Worm (Caenorhabditis elegans) whole organism, L2 larva: ENCODE data around the gene rps-14.

Experiments
- C34F6.9 ChIP-seq: fragments of 150-350 bp; optimal IDR thresholded peaks from 2 replicates; lab custom pipeline; 2014; ENCODE audit warnings: missing biosample characterization, missing genetic modification characterization
- F13H6.1 ChIP-seq: sonication (generic microtip); optimal IDR thresholded peaks from 2 replicates; lab custom pipeline; 2016; ENCODE audit warnings: missing genetic modification characterization, missing compliant biosample characterization
- R02D3.7 ChIP-seq: fragments of 150-350 bp; optimal IDR thresholded peaks from 2 replicates; lab custom pipeline; 2014; ENCODE audit warnings: missing biosample characterization, missing genetic modification characterization
- Y55F3AM.14 ChIP-seq: fragments of 200-800 bp; sonication (Bioruptor generic); optimal IDR thresholded peaks from 2 replicates; lab custom pipeline; 2018; ENCODE audit warnings: mild to moderate bottlenecking, missing genetic modification characterization, missing compliant biosample characterization
- ZK546.5 ChIP-seq: sonication (generic microtip); optimal IDR thresholded peaks from 2 replicates; lab custom pipeline; 2017; ENCODE audit warnings: missing biosample characterization, missing genetic modification characterization
- alr-1 ChIP-seq: fragments of 150-350 bp; optimal IDR thresholded peaks from 2 replicates; lab custom pipeline; 2014; ENCODE audit warnings: missing biosample characterization, missing genetic modification characterization
- aly-2 ChIP-seq: fragments of 150-350 bp; optimal IDR thresholded peaks from 2 replicates; lab custom pipeline; 2014; ENCODE audit warnings: missing biosample characterization, missing genetic modification characterization
- ama-1 ChIP-seq: fragments of 150-350 bp; optimal IDR thresholded peaks from 2 replicates; lab custom pipeline; 2018; ENCODE audit warnings: inconsistent platforms
- blmp-1 ChIP-seq: sonication (generic microtip); optimal IDR thresholded peaks from 2 replicates; lab custom pipeline; 2017; ENCODE audit warnings: missing genetic modification characterization, mild to moderate bottlenecking, missing compliant biosample characterization, antibody characterized with exemption, moderate library complexity; ENCODE audit not compliant: insufficient read depth
- ceh-16 ChIP-seq: fragments of 150-350 bp; optimal IDR thresholded peaks from 2 replicates; lab custom pipeline; 2014; ENCODE audit warnings: missing biosample characterization, missing genetic modification characterization
- ceh-82 ChIP-seq: fragments of 150-350 bp; optimal IDR thresholded peaks from 2 replicates; lab custom pipeline; 2014; ENCODE audit warnings: missing biosample characterization, missing genetic modification characterization
- crh-2 ChIP-seq: sonication (generic microtip); optimal IDR thresholded peaks from 2 replicates; lab custom pipeline; 2017; ENCODE audit warnings: missing biosample characterization, missing genetic modification characterization
- dmd-4 ChIP-seq: sonication (generic microtip); optimal IDR thresholded peaks from 2 replicates; lab custom pipeline; 2017; ENCODE audit warnings: missing biosample characterization, missing genetic modification characterization
- egl-27 ChIP-seq: sonication (generic microtip); optimal IDR thresholded peaks from 3 replicates; lab custom pipeline; 2017; ENCODE audit warnings: missing biosample characterization, missing genetic modification reagents, missing genetic modification characterization
- elt-1 ChIP-seq: fragments of 150-350 bp; optimal IDR thresholded peaks from 2 replicates; lab custom pipeline; 2014; ENCODE audit warnings: missing biosample characterization, missing genetic modification characterization
- elt-3 ChIP-seq: sonication (generic microtip); optimal IDR thresholded peaks from 2 replicates; lab custom pipeline; 2017; ENCODE audit warnings: missing biosample characterization, missing genetic modification characterization
- fos-1 ChIP-seq: fragments of 150-350 bp; optimal IDR thresholded peaks from 2 replicates; lab custom pipeline; 2014; ENCODE audit warnings: missing biosample characterization, missing genetic modification characterization
- gmeb-1 ChIP-seq: fragments of 150-350 bp; optimal IDR thresholded peaks from 2 replicates; lab custom pipeline; 2014; ENCODE audit warnings: missing biosample characterization, missing genetic modification characterization
- lin-11 ChIP-seq: fragments of 150-350 bp; sonication (generic microtip); optimal IDR thresholded peaks from 2 replicates; lab custom pipeline; 2014; ENCODE audit warnings: missing biosample characterization, missing genetic modification characterization, inconsistent platforms, mixed read lengths
- lin-13 ChIP-seq: fragments of 150-350 bp; optimal IDR thresholded peaks from 2 replicates; lab custom pipeline; 2014; ENCODE audit warnings: missing biosample characterization, missing genetic modification reagents, missing genetic modification characterization
- lin-39 ChIP-seq: fragments of 150-350 bp; optimal IDR thresholded peaks from 2 replicates; lab custom pipeline; 2014; ENCODE audit warnings: missing biosample characterization, missing genetic modification reagents, missing genetic modification characterization
- lsy-2 ChIP-seq, 2 experiments: fragments of 150-350 bp in 1 of 2; sonication (generic microtip) in 1 of 2; optimal IDR thresholded peaks; 2 replicates each; lab custom pipeline; 2014 to 2017; ENCODE audit warnings: missing biosample characterization in 2 of 2, missing genetic modification characterization in 2 of 2
- mab-5 ChIP-seq: fragments of 150-350 bp; optimal IDR thresholded peaks from 2 replicates; lab custom pipeline; 2014; ENCODE audit warnings: missing biosample characterization, missing genetic modification characterization
- mbf-1 ChIP-seq: sonication (generic microtip); optimal IDR thresholded peaks from 2 replicates; lab custom pipeline; 2017; ENCODE audit warnings: missing biosample characterization, missing genetic modification characterization
- mdl-1 ChIP-seq, 2 experiments: fragments of 150-350 bp in 1 of 2; sonication (generic microtip) in 1 of 2; optimal IDR thresholded peaks; 2 replicates each; lab custom pipeline; 2017; ENCODE audit warnings: missing biosample characterization in 2 of 2, missing genetic modification characterization in 2 of 2
- nhr-10 ChIP-seq: sonication (generic microtip); optimal IDR thresholded peaks from 2 replicates; lab custom pipeline; 2017; ENCODE audit warnings: missing biosample characterization, missing genetic modification characterization
- nhr-11 ChIP-seq: fragments of 150-350 bp; optimal IDR thresholded peaks from 2 replicates; lab custom pipeline; 2014; ENCODE audit warnings: missing biosample characterization, missing genetic modification characterization
- nhr-12 ChIP-seq: fragments of 150-350 bp; optimal IDR thresholded peaks from 2 replicates; lab custom pipeline; 2014; ENCODE audit warnings: missing biosample characterization, missing genetic modification characterization
- nhr-129 ChIP-seq: fragments of 150-350 bp; optimal IDR thresholded peaks from 2 replicates; lab custom pipeline; 2014; ENCODE audit warnings: missing biosample characterization, missing genetic modification characterization
- nhr-21 ChIP-seq: fragments of 150-350 bp; optimal IDR thresholded peaks from 2 replicates; lab custom pipeline; 2014; ENCODE audit warnings: missing biosample characterization, missing genetic modification characterization
- nhr-23 ChIP-seq: fragments of 150-350 bp; optimal IDR thresholded peaks from 2 replicates; lab custom pipeline; 2014; ENCODE audit warnings: missing biosample characterization, missing genetic modification reagents, missing genetic modification characterization
- nhr-237 ChIP-seq: fragments of 150-350 bp; optimal IDR thresholded peaks from 2 replicates; lab custom pipeline; 2014; ENCODE audit warnings: missing biosample characterization, missing genetic modification characterization
- nhr-25 ChIP-seq: fragments of 150-350 bp; sonication (generic microtip); optimal IDR thresholded peaks from 3 replicates; lab custom pipeline; 2014; ENCODE audit warnings: missing biosample characterization, missing genetic modification characterization
- nhr-6 ChIP-seq: fragments of 150-350 bp; optimal IDR thresholded peaks from 2 replicates; lab custom pipeline; 2014; ENCODE audit warnings: missing biosample characterization, missing genetic modification characterization
- nhr-77 ChIP-seq: fragments of 150-350 bp; optimal IDR thresholded peaks from 2 replicates; lab custom pipeline; 2014; ENCODE audit warnings: missing biosample characterization, missing genetic modification characterization
- peb-1 ChIP-seq: fragments of 150-350 bp; optimal IDR thresholded peaks from 2 replicates; lab custom pipeline; 2014; ENCODE audit warnings: missing biosample characterization, missing genetic modification characterization
- sem-4 ChIP-seq: fragments of 150-350 bp; optimal IDR thresholded peaks from 2 replicates; lab custom pipeline; 2014; ENCODE audit warnings: missing biosample characterization, missing genetic modification reagents, missing genetic modification characterization
- skn-1 ChIP-seq: sonication (generic microtip); optimal IDR thresholded peaks from 2 replicates; lab custom pipeline; 2017; ENCODE audit warnings: missing biosample characterization, missing genetic modification characterization
- sma-3 ChIP-seq: sonication (generic microtip); optimal IDR thresholded peaks from 2 replicates; lab custom pipeline; 2016; ENCODE audit warnings: missing genetic modification reagents, missing genetic modification characterization, missing compliant biosample characterization
- sma-9 ChIP-seq, 2 experiments: fragments of 150-350 bp in 1 of 2; sonication (generic microtip) in 1 of 2; optimal IDR thresholded peaks; 2 replicates each; lab custom pipeline; 2014 to 2016; ENCODE audit warnings: missing genetic modification characterization in 2 of 2, mild to moderate bottlenecking in 1 of 2, missing biosample characterization in 1 of 2, missing compliant biosample characterization in 1 of 2, missing genetic modification reagents in 1 of 2, moderate library complexity in 1 of 2
- snpc-4 ChIP-seq: fragments of 150-350 bp; optimal IDR thresholded peaks from 2 replicates; lab custom pipeline; 2014; ENCODE audit warnings: missing biosample characterization, missing genetic modification characterization
- unc-39 ChIP-seq: fragments of 150-350 bp; optimal IDR thresholded peaks from 2 replicates; lab custom pipeline; 2014; ENCODE audit warnings: missing biosample characterization, missing genetic modification characterization
- unc-55 ChIP-seq: fragments of 150-350 bp; sonication (generic microtip); optimal IDR thresholded peaks from 3 replicates; lab custom pipeline; 2014; ENCODE audit warnings: missing biosample characterization, missing genetic modification reagents, missing genetic modification characterization
- unc-62 ChIP-seq: fragments of 150-350 bp; optimal IDR thresholded peaks from 2 replicates; lab custom pipeline; 2014; ENCODE audit warnings: missing biosample characterization, missing genetic modification reagents, missing genetic modification characterization
- zag-1 ChIP-seq: fragments of 150-350 bp; optimal IDR thresholded peaks from 2 replicates; lab custom pipeline; 2014; ENCODE audit warnings: missing biosample characterization, missing genetic modification characterization
- ztf-1 ChIP-seq: fragments of 200-800 bp; sonication (Bioruptor generic); conservative IDR thresholded peaks from 2 replicates; pipeline ENCODE4 v1.3.6; 2022; ENCODE audit warnings: missing genetic modification characterization, missing compliant biosample characterization
- ztf-11 ChIP-seq: sonication (generic microtip); optimal IDR thresholded peaks from 2 replicates; lab custom pipeline; 2017; ENCODE audit warnings: missing biosample characterization, missing genetic modification characterization
- ztf-4 ChIP-seq: fragments of 150-350 bp; optimal IDR thresholded peaks from 2 replicates; lab custom pipeline; 2014; ENCODE audit warnings: missing biosample characterization, missing genetic modification characterization

Gene rps-14

DNA sequence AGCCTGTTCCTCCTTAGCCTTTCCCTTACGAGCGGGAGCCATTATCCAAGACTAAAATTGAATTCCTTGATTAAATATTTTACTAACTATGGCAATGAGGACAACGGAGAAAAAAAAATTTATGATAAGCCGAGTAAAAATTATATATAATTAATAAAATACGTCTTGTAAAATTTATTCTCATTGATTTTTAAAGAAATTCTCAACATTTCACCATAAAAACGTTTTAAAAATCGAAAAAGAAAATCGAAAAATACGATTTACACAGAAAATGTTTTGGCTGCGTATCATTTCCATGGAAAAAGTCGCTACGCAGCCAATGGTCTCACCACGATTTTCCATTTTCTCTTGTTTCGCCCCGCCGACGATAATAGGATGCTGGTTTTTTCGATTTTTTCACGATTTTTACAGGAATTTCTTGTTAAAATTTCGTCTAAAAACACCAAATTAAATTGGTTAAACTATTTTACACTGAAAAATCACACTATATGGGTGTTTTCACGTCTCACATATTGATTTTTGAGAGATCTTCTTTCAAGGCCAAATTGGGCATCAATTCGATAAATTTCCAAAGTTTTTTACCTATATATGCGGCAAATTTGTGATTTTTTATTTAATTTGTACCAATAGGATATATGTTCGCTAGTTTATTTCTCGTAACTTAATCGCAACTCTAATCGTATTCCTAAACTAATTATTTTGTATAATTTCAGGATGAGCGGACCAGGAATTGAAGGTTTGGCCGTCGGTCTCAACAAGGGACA is at the start of gene rps-14, which contains the start of gene rpl-36:
rps-14 (minus strand) TSS at position 51 of the 764 bp plus-strand sequence.
rpl-36 (plus strand) TSS at position 714 of the 764 bp plus-strand sequence.
- TF ChIP-seq crh-2 (tag; lab: Kevin White, UChicago) (peak; percentile 94), unc-55 (GFP tag; lab: Kevin White, UChicago) (peak; percentile 93), sma-9 (GFP tag; optimal IDR thresholded peaks at IDR 0.05; lab: Kevin White, UChicago) (peak; percentile 88), sma-9 (tag; optimal IDR thresholded peaks at IDR 0.05; lab: Kevin White, UChicago) (no peak), elt-1 (tag; lab: Kevin White, UChicago) (no peak), lin-39 (no peak), nhr-77 (tag; lab: Kevin White, UChicago) (peak; percentile 23), nhr-25 (tag; lab: Kevin White, UChicago) (peak; percentile 93), ZK546.5 (tag; lab: Kevin White, UChicago) (peak; percentile 87), alr-1 (tag; lab: Kevin White, UChicago) (no peak), ama-1 (lab: Kevin White, UChicago) (peak; percentile 87), mdl-1 (tag; optimal IDR thresholded peaks at IDR 0.05; lab: Kevin White, UChicago) (peak in 1 of 2 experiments; percentile 19), Y55F3AM.14 (GFP tag; lab: Kevin White, UChicago) (no peak), nhr-21 (tag; lab: Kevin White, UChicago) (peak; percentile 91), ztf-11 (tag; lab: Kevin White, UChicago) (no peak), nhr-11 (no peak), snpc-4 (peak; percentile 74), blmp-1 (peak; percentile 88), nhr-129 (tag; lab: Kevin White, UChicago) (peak; percentile 88), sem-4 (tag; lab: Kevin White, UChicago) (peak; percentile 78), dmd-4 (no peak), nhr-10 (tag; lab: Kevin White, UChicago) (peak; percentile 47), egl-27 (tag; lab: Kevin White, UChicago) (peak; percentile 91), R02D3.7 (peak; percentile 44), mbf-1 (tag; lab: Kevin White, UChicago) (no peak), F13H6.1 (peak; percentile 83), ceh-82 (tag; lab: Kevin White, UChicago) (peak; percentile 23), lin-11 (tag; lab: Kevin White, UChicago) (peak; percentile 79), nhr-6 (peak; percentile 91), lin-13 (GFP tag; lab: Kevin White, UChicago) (peak; percentile 91), aly-2 (no peak), mab-5 (peak; percentile 74), skn-1 (tag; lab: Kevin White, UChicago) (no peak), ceh-16 (peak; percentile 74), sma-3 (GFP tag; lab: Kevin White, UChicago) (peak; percentile 90), lsy-2 (tag; optimal IDR thresholded peaks at IDR 0.05; lab: Kevin White, UChicago) (peak; percentile 83 to 96), unc-62 (no peak), gmeb-1 (tag; lab: Kevin White, UChicago) (peak; percentile 88), nhr-237 (tag; lab: Kevin White, UChicago) (no peak), unc-39 (tag; lab: Kevin White, UChicago) (no peak), peb-1 (no peak), zag-1 (tag; lab: Kevin White, UChicago) (no peak), ztf-4 (tag; lab: Kevin White, UChicago) (peak; percentile 80), ztf-1 (no peak), elt-3 (no peak), fos-1 (tag; lab: Kevin White, UChicago) (peak; percentile 71), C34F6.9 (tag; lab: Kevin White, UChicago) (peak; percentile 95), nhr-12 (tag; lab: Kevin White, UChicago) (no peak), nhr-23 (no peak)
